Worm (Caenorhabditis elegans) whole organism, L4/young adult: ENCODE data around the gene idpc-2.

Experiments
- dao-5 ChIP-seq: sonication (generic microtip); optimal IDR thresholded peaks from 2 replicates; lab custom pipeline; 2016; ENCODE audit warnings: missing genotype, missing genetic modification characterization, moderate library complexity, missing compliant biosample characterization
- him-1 ChIP-seq: sonication (generic microtip); optimal IDR thresholded peaks from 2 replicates; lab custom pipeline; 2016; ENCODE audit warnings: missing genotype, missing genetic modification reagents, missing genetic modification characterization, missing compliant biosample characterization

ce11 chrV:8636907-8637306 lies 15.8 kb upstream of the idpc-2 start, which contains the start of gene grl-12:
- TF ChIP-seq dao-5: no peak
- no peak for TF ChIP-seq him-1
